Fruit fly (Drosophila melanogaster) whole organism, prepupa: ENCODE data around the gene Septin1.

Experiments used
- Blimp-1 ChIP-seq: fragments of 200-800 bp; sonication (Bioruptor generic); optimal IDR thresholded peaks from 3 replicates; lab custom pipeline; 2017; ENCODE audit warnings: missing biosample characterization, missing genetic modification characterization, mild to moderate bottlenecking, moderate library complexity, missing genetic modification reagents
- CG10669 ChIP-seq: fragments of 200-800 bp; sonication (Bioruptor generic); optimal IDR thresholded peaks from 3 replicates; lab custom pipeline; 2018; ENCODE audit warnings: missing biosample characterization, mild to moderate bottlenecking, missing genetic modification characterization, moderate library complexity
- CG11294 ChIP-seq: fragments of 200-800 bp; sonication (Bioruptor generic); IDR thresholded peaks from 2 replicates; pipeline ENCODE4 v1.3.6; 2022; ENCODE audit warnings: missing biosample characterization, missing genetic modification characterization
- CG11762 ChIP-seq: fragments of 200-800 bp; sonication (Bioruptor generic); optimal IDR thresholded peaks from 3 replicates; lab custom pipeline; 2016; ENCODE audit warnings: missing biosample characterization, missing genetic modification characterization; ENCODE audit not compliant: insufficient read depth
- CG15336 ChIP-seq: fragments of 200-800 bp; sonication (Bioruptor generic); IDR thresholded peaks from 2 replicates; pipeline ENCODE4 v1.3.6; 2022; ENCODE audit warnings: missing biosample characterization, missing genetic modification characterization
- CG16779 ChIP-seq: fragments of 200-800 bp; sonication (Bioruptor generic); optimal IDR thresholded peaks from 3 replicates; lab custom pipeline; 2017; ENCODE audit warnings: missing biosample characterization, mild to moderate bottlenecking, missing genetic modification characterization
- CG31627 ChIP-seq: fragments of 200-800 bp; sonication (Bioruptor generic); optimal IDR thresholded peaks from 3 replicates; lab custom pipeline; 2016; ENCODE audit warnings: missing biosample characterization, missing genetic modification characterization
- CG32006 ChIP-seq: fragments of 200-800 bp; sonication (Bioruptor generic); optimal IDR thresholded peaks from 3 replicates; lab custom pipeline; 2017; ENCODE audit warnings: missing biosample characterization, mild to moderate bottlenecking, missing genetic modification characterization
- CG34406 ChIP-seq: fragments of 200-800 bp; sonication (Bioruptor generic); optimal IDR thresholded peaks from 3 replicates; lab custom pipeline; 2016; ENCODE audit warnings: missing biosample characterization, missing genetic modification characterization
- CG6163 ChIP-seq: fragments of 200-800 bp; sonication (Bioruptor generic); IDR thresholded peaks from 3 replicates; pipeline ENCODE4 v1.3.6; 2022; ENCODE audit warnings: missing biosample characterization, missing genetic modification characterization
- CG6276 ChIP-seq: fragments of 200-800 bp; sonication (Bioruptor generic); optimal IDR thresholded peaks from 2 replicates; lab custom pipeline; 2017; ENCODE audit warnings: missing biosample characterization, mild to moderate bottlenecking, missing genetic modification characterization
- CG8319 ChIP-seq: fragments of 200-800 bp; sonication (Bioruptor generic); optimal IDR thresholded peaks from 3 replicates; lab custom pipeline; 2016; ENCODE audit warnings: missing biosample characterization, missing genetic modification characterization
- CG9139 ChIP-seq: fragments of 200-800 bp; sonication (Bioruptor generic); optimal IDR thresholded peaks from 3 replicates; lab custom pipeline; 2017; ENCODE audit warnings: missing biosample characterization, mild to moderate bottlenecking, missing genetic modification characterization
- Eip75B ChIP-seq: fragments of 200-800 bp; sonication (Bioruptor generic); optimal IDR thresholded peaks from 3 replicates; lab custom pipeline; 2016; ENCODE audit warnings: missing biosample characterization, missing genetic modification characterization
- Eip78C ChIP-seq: fragments of 200-800 bp; sonication (Bioruptor generic); peaks from one replicate; lab custom pipeline; 2016; ENCODE audit warnings: missing biosample characterization, missing genetic modification characterization
- Ets21C ChIP-seq: fragments of 200-800 bp; sonication (Bioruptor generic); optimal IDR thresholded peaks from 3 replicates; lab custom pipeline; 2016; ENCODE audit warnings: missing biosample characterization, missing genetic modification characterization
- Gug ChIP-seq: fragments of 200-800 bp; sonication (Bioruptor generic); IDR thresholded peaks from 2 replicates; pipeline ENCODE4 v1.3.6; 2022; ENCODE audit warnings: missing biosample characterization, missing genetic modification characterization
- Hr38 ChIP-seq: sonication (Bioruptor generic); optimal IDR thresholded peaks from 2 replicates; lab custom pipeline; 2016; ENCODE audit warnings: missing biosample characterization, missing genetic modification characterization
- Lpt ChIP-seq: fragments of 200-800 bp; sonication (Bioruptor generic); optimal IDR thresholded peaks from 3 replicates; lab custom pipeline; 2016; ENCODE audit warnings: missing biosample characterization, missing genetic modification characterization
- Met ChIP-seq: fragments of 200-800 bp; sonication (Bioruptor generic); optimal IDR thresholded peaks from 3 replicates; lab custom pipeline; 2016; ENCODE audit warnings: missing biosample characterization, missing genetic modification characterization
- Smox ChIP-seq: fragments of 200-800 bp; sonication (Bioruptor generic); optimal IDR thresholded peaks from 3 replicates; lab custom pipeline; 2016; ENCODE audit warnings: missing biosample characterization, missing genetic modification characterization
- Sox14 ChIP-seq: fragments of 200-800 bp; sonication (Bioruptor generic); optimal IDR thresholded peaks from 3 replicates; lab custom pipeline; 2016; ENCODE audit warnings: missing biosample characterization, missing genetic modification characterization
- achi ChIP-seq: fragments of 200-800 bp; sonication (Bioruptor generic); optimal IDR thresholded peaks from 3 replicates; lab custom pipeline; 2016; ENCODE audit warnings: missing biosample characterization, missing genetic modification characterization
- acj6 ChIP-seq: fragments of 200-800 bp; sonication (Bioruptor generic); optimal IDR thresholded peaks from 3 replicates; lab custom pipeline; 2016; ENCODE audit warnings: missing biosample characterization, missing genetic modification characterization
- cyc ChIP-seq: fragments of 200-800 bp; sonication (Bioruptor generic); optimal IDR thresholded peaks from 3 replicates; lab custom pipeline; 2016; ENCODE audit warnings: missing biosample characterization, missing genetic modification characterization
- dac ChIP-seq: fragments of 200-800 bp; sonication (Bioruptor generic); optimal IDR thresholded peaks from 2 replicates; lab custom pipeline; 2017; ENCODE audit warnings: missing biosample characterization, mild to moderate bottlenecking, missing genetic modification characterization
- eg ChIP-seq: fragments of 200-800 bp; sonication (Bioruptor generic); IDR thresholded peaks from 3 replicates; pipeline ENCODE4 v1.3.6; 2022; ENCODE audit warnings: missing biosample characterization, missing genetic modification characterization
- fkh ChIP-seq: fragments of 200-800 bp; sonication (Bioruptor generic); optimal IDR thresholded peaks from 3 replicates; lab custom pipeline; 2017; ENCODE audit warnings: missing biosample characterization, mild to moderate bottlenecking, missing genetic modification characterization, moderate library complexity
- lz ChIP-seq: fragments of 200-800 bp; sonication (Bioruptor generic); optimal IDR thresholded peaks from 3 replicates; lab custom pipeline; 2016; ENCODE audit warnings: missing biosample characterization, missing genetic modification characterization
- net ChIP-seq: fragments of 200-800 bp; sonication (Bioruptor generic); optimal IDR thresholded peaks from 3 replicates; lab custom pipeline; 2016; ENCODE audit warnings: missing biosample characterization, missing genetic modification characterization
- pdm3 ChIP-seq: fragments of 200-800 bp; sonication (Bioruptor generic); optimal IDR thresholded peaks from 3 replicates; lab custom pipeline; 2016; ENCODE audit warnings: missing biosample characterization, missing genetic modification characterization
- salr ChIP-seq, 2 experiments: fragments of 200-800 bp; sonication (Bioruptor generic); optimal IDR thresholded peaks; 3 replicates each; lab custom pipeline; 2016 to 2018; ENCODE audit warnings: missing biosample characterization in 2 of 2, missing genetic modification characterization in 2 of 2, mild to moderate bottlenecking in 1 of 2
- spab ChIP-seq: fragments of 200-800 bp; sonication (Bioruptor generic); optimal IDR thresholded peaks from 2 replicates; lab custom pipeline; 2017; ENCODE audit warnings: missing biosample characterization, mild to moderate bottlenecking, missing genetic modification characterization, missing genetic modification reagents
- ss ChIP-seq, 2 experiments: fragments of 200-800 bp; sonication (Bioruptor generic); optimal IDR thresholded peaks; 2 replicates in 1 of 2; 3 replicates in 1 of 2; lab custom pipeline; 2017 to 2018; ENCODE audit warnings: mild to moderate bottlenecking in 2 of 2, missing biosample characterization in 2 of 2, missing genetic modification characterization in 2 of 2, moderate library complexity in 1 of 2
- svp ChIP-seq: fragments of 200-800 bp; sonication (Bioruptor generic); peaks from one replicate; lab custom pipeline; 2016; ENCODE audit warnings: missing biosample characterization, missing genetic modification characterization
- topi ChIP-seq: fragments of 200-800 bp; sonication (Bioruptor generic); optimal IDR thresholded peaks from 3 replicates; lab custom pipeline; 2016; ENCODE audit warnings: missing biosample characterization, missing genetic modification characterization

Septin1 gene

DNA sequence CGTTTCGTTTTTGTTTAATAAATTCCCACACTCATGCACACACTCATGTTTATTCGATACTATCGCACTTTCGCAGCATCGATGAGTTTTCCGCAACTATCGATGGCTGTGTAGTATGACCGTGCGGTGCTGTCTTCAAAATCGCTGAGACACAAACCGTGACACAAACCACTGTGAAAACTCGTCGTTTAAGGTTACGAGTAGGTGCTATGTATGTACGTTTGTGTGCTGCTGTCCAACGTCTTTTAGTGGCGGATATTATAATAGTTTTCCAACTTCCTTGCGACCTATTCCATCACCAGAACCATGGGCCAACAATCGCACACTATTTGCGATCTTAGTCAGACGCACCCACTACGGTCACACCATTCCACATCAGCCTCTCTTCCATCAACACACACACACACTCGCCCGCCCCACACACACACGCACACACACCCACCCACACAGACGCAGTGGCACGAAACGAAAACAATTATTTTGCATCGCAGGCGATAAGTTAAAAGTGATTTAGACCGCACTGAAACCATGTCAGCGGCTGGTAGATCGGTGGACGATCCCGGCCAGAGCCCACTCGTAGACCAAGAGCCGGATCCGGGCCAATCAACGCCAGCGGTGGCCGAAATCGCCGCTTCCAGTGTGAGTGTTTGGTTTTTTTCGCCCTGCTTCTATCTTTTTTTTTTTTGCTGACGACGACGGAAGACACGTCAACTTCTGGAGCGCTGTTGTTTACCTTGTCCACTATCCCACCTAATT, 34.0 kb upstream of the Septin1 start, which contains the start of the genes Dd and CG1486:
TSS of gene Dd (minus strand) at position 77 of the 756 bp plus-strand sequence.
TSS of gene CG1486 (plus strand) at position 114 of the 756 bp plus-strand sequence.
- TF ChIP-seq CG6276, result no peak
- 0 out of 2 replicates have a peak, but pooled peaks have one; percentile 22 for TF ChIP-seq CG15336 (GFP tag; lab: Robert Waterston, UW)
- TF ChIP-seq Gug (GFP tag; lab: Robert Waterston, UW), result no peak
- peak; percentile 74 for TF ChIP-seq fkh (GFP tag; lab: Kevin White, UChicago)
- TF ChIP-seq Sox14 (GFP tag; lab: Kevin White, UChicago), result peak; percentile 25
- no peak for TF ChIP-seq dac (GFP tag; lab: Kevin White, UChicago)
- 0 out of 3 replicates have a peak, but pooled peaks have one; percentile 6 for TF ChIP-seq CG6163 (GFP tag; lab: Robert Waterston, UW)
- no peak for TF ChIP-seq topi (GFP tag; lab: Kevin White, UChicago)
- peak; percentile 9 for TF ChIP-seq CG31627 (GFP tag; lab: Kevin White, UChicago)
- TF ChIP-seq Eip78C (GFP tag; lab: Kevin White, UChicago), result peak; percentile 35
- no peak for TF ChIP-seq net
- no peak for TF ChIP-seq CG34406 (GFP tag; lab: Kevin White, UChicago)
- TF ChIP-seq achi (GFP tag; lab: Kevin White, UChicago), result peak; percentile 0
- no peak for TF ChIP-seq CG9139 (GFP tag; lab: Kevin White, UChicago)
- no peak for TF ChIP-seq Ets21C (GFP tag; lab: Kevin White, UChicago)

DNA sequence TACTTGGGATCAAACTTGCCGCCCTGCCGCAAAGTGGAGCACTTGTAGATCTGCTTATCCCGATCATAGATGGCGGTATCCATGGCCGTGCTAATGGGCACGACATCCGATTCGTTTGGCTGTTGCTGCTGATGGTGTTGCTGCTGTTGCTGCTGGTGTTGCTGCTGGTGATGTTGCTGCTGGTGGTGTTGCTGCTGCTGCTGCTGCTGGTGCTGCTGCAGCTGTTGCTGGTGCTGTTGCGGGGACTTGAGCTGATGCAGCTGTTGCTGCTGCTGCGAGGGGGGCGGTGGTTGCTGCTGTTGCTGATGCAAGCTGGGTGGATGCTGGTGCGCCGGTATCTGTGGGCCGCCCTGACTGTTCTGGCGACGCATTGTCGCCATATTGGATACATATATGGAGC, 25.0 kb upstream of the Septin1 start:
- no peak for TF ChIP-seq CG15336 (GFP tag; lab: Robert Waterston, UW)
- TF ChIP-seq, all 60 proteins: peak for 0

DNA sequence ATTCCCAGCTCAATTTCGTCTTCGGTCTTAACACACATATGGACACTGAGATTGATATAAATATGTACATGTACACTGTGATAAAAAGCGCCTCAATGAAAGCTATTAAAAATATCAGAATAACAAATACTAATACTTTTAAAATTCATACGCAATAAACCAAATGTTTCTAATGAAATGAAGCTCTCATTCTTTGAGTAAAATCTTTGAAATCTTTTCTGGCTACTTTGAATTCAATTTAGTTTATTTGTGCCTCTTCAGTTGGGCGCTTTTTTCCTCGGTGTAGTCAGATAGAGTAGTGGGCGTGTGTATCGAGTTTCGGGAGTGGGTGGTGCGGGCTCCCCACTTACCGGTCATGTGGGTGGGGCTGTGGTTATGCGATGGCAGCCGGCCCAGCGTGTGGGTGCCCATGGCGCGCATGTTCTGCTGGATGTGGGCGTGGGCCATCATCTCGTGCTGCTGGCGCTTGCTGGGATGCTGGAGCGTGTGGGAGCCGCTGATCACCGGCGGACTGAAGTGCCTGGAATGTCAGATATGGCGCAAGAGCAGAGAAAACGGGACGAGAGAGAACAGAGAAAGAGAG, 23.5 kb upstream of the Septin1 start:
- TF ChIP-seq spab (no peak), acj6 (GFP tag; lab: Kevin White, UChicago) (no peak), CG32006 (GFP tag; lab: Kevin White, UChicago) (no peak), CG8319 (no peak), svp (no peak), eg (GFP tag; lab: Robert Waterston, UW) (no peak)

DNA sequence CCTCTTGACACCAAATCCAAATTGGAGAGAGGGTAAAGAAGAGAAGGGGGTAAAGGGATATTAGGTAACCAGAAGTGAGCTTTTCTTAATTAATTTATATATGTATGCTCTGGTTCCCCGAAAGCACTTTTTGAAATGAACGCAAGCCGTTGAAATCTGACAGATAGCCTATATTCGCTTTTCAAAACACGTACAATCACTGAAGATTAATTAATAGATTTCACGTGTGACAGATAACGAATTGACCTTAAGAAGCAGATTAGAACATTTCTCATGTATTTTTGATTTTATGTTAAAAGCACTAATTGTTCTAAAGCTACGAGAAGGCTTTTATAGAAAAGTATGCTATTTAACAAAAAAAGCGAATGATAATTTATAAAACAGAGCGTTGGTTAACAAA, 21.0 kb upstream of the Septin1 start:
- no peak for TF ChIP-seq cyc (GFP tag; lab: Kevin White, UChicago)
- no peak for TF ChIP-seq Lpt (GFP tag; lab: Kevin White, UChicago)
- TF ChIP-seq Hr38 (GFP tag; lab: Kevin White, UChicago), result no peak

DNA sequence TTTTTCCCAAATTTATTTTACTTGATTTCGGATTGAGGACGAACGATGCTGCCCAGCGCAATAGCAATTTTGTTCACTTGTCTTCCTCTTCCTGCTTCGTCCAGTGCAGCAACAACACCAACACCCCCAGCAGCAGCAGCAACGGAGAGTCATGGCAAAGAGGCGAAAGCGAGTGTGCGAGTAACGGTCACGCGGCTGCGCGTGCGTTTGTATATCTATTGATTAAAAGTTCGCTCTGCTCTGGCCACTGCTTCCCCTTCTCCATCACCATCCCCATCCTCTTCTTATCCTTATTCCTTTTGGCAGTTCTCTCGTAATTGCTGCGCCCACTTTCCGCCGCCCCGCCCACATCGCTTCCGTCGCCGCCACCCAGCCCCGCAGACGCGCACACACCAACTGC, 19.9 kb upstream of the Septin1 start:
- TF ChIP-seq Met (no peak), CG11294 (GFP tag; lab: Robert Waterston, UW) (no peak), Eip78C (GFP tag; lab: Kevin White, UChicago) (no peak), Smox (GFP tag; lab: Kevin White, UChicago) (no peak), CG16779 (tag; lab: Kevin White, UChicago) (no peak)

DNA sequence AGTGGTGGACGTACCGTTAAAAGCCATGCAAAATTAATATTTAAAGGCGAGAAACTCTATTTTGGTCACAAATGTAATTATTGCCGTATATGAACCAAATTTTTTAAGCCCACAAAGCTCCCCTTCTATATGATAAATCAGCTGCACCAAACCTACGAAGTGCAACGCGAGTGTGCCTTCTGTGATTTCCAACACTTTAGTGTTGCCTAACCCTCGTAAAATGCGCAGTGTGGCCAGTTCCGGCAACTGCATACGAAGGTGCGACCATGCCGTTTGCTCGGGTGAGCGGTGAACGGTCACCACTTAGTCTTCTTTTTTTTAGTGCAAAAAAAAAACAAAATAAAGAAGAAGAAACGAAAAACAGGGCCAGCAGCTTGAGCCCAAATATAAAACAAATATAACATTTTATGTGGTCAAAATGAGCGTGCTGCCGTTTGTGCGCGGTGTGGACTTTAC, 18.6 kb upstream of the Septin1 start, which contains the start of the genes tty and fliI:
TSS of gene tty (minus strand) at position 201 of the 456 bp plus-strand sequence.
TSS of gene fliI (plus strand) at position 266 of the 456 bp plus-strand sequence.
- TF ChIP-seq pdm3 (peak; percentile 92), Eip75B (GFP tag; lab: Kevin White, UChicago) (peak; percentile 79), spab (peak; percentile 88), Hr38 (GFP tag; lab: Kevin White, UChicago) (peak; percentile 74), cyc (GFP tag; lab: Kevin White, UChicago) (peak; percentile 91), achi (GFP tag; lab: Kevin White, UChicago) (peak; percentile 85), Gug (GFP tag; lab: Robert Waterston, UW) (peak; percentile 92), lz (GFP tag; lab: Kevin White, UChicago) (peak; percentile 89), CG15336 (GFP tag; lab: Robert Waterston, UW) (peak; percentile 87), Sox14 (GFP tag; lab: Kevin White, UChicago) (peak; percentile 92), CG9139 (GFP tag; lab: Kevin White, UChicago) (peak; percentile 93), salr (GFP tag; optimal IDR thresholded peaks at IDR 0.05; lab: Kevin White, UChicago) (peak; percentile 75 to 88), svp (peak; percentile 92), Blimp-1 (GFP tag; lab: Kevin White, UChicago) (peak; percentile 55), CG11294 (GFP tag; lab: Robert Waterston, UW) (peak; percentile 89), Met (peak; percentile 89), CG11762 (GFP tag; lab: Kevin White, UChicago) (peak; percentile 80), CG10669 (GFP tag; lab: Kevin White, UChicago) (peak; percentile 84), CG34406 (GFP tag; lab: Kevin White, UChicago) (peak; percentile 70), net (peak; percentile 84), CG6163 (GFP tag; lab: Robert Waterston, UW) (peak; percentile 95), CG8319 (peak; percentile 62), dac (GFP tag; lab: Kevin White, UChicago) (peak; percentile 85), ss (GFP tag; optimal IDR thresholded peaks at IDR 0.05; lab: Kevin White, UChicago) (peak; percentile 97)
